Fruit fly (Drosophila melanogaster) whole organism, wandering third instar larva: ENCODE results near the gene Pi4KIIalpha.

Source experiments
- CG32264 ChIP-seq: fragments of 200-800 bp; sonication (Bioruptor generic); optimal IDR thresholded peaks from 2 replicates; lab custom pipeline; 2016; ENCODE audit warnings: missing biosample characterization, missing genetic modification characterization
- Dfd ChIP-seq: fragments of >200 bp; optimal IDR thresholded peaks from 2 replicates; lab custom pipeline; 2017; ENCODE audit warnings: missing biosample characterization, missing genetic modification characterization
- Dif ChIP-seq: fragments of 200-275, 200-300 bp; sonication (Bioruptor generic); optimal IDR thresholded peaks from 2 replicates; lab custom pipeline; 2018; ENCODE audit warnings: missing biosample characterization, missing genetic modification characterization; ENCODE audit not compliant: partially characterized antibody
- GATAd ChIP-seq: sonication (Bioruptor generic); optimal IDR thresholded peaks from 2 replicates; lab custom pipeline; 2016; ENCODE audit warnings: missing biosample characterization, missing genetic modification characterization
- HLH106 ChIP-seq: fragments of 200-800 bp; optimal IDR thresholded peaks from 3 replicates; lab custom pipeline; 2019; ENCODE audit warnings: missing biosample characterization, mild to moderate bottlenecking, missing genetic modification characterization, moderate library complexity
- Hnf4 ChIP-seq: fragments of 200-800 bp; sonication (Bioruptor generic); optimal IDR thresholded peaks from 2 replicates; lab custom pipeline; 2016; ENCODE audit warnings: missing biosample characterization, mild to moderate bottlenecking, missing genetic modification characterization
- Hr83 ChIP-seq: fragments of 200-300 bp; sonication (Bioruptor generic); optimal IDR thresholded peaks from 2 replicates; lab custom pipeline; 2016; ENCODE audit warnings: missing biosample characterization, mild to moderate bottlenecking, missing genetic modification characterization, moderate library complexity; ENCODE audit not compliant: poor library complexity, severe bottlenecking
- Jra ChIP-seq: sonication (Bioruptor generic); optimal IDR thresholded peaks from 2 replicates; lab custom pipeline; 2016; ENCODE audit warnings: missing biosample characterization, missing genetic modification characterization
- Mio ChIP-seq: sonication (Bioruptor generic); optimal IDR thresholded peaks from 2 replicates; lab custom pipeline; 2016; ENCODE audit warnings: missing biosample characterization, missing genetic modification characterization
- Myc ChIP-seq: fragments of >200 bp; optimal IDR thresholded peaks from 2 replicates; lab custom pipeline; 2017
- OdsH ChIP-seq: fragments of 200-800 bp; sonication (Bioruptor generic); optimal IDR thresholded peaks from 2 replicates; lab custom pipeline; 2016; ENCODE audit warnings: missing biosample characterization, mild to moderate bottlenecking, missing genetic modification characterization
- Rel ChIP-seq, 2 experiments: fragments of 200-800 bp; sonication (Bioruptor generic) in 1 of 2; optimal IDR thresholded peaks; 2 replicates in 1 of 2; 3 replicates in 1 of 2; lab custom pipeline; 2016 to 2019; ENCODE audit warnings: mild to moderate bottlenecking in 2 of 2, missing biosample characterization in 2 of 2, missing genetic modification characterization in 2 of 2, moderate library complexity in 1 of 2
- Sp1 ChIP-seq: fragments of 200-800 bp; sonication (Bioruptor generic); optimal IDR thresholded peaks from 3 replicates; lab custom pipeline; 2019; ENCODE audit warnings: missing biosample characterization, mild to moderate bottlenecking, missing genetic modification characterization, moderate library complexity
- Vsx2 ChIP-seq: fragments of 200-300, 225-300 bp; sonication (Bioruptor generic); optimal IDR thresholded peaks from 2 replicates; lab custom pipeline; 2018; ENCODE audit warnings: missing biosample characterization, missing genetic modification characterization; ENCODE audit not compliant: partially characterized antibody
- br ChIP-seq: fragments of 200-800 bp; sonication (Bioruptor generic); optimal IDR thresholded peaks from 2 replicates; lab custom pipeline; 2016; ENCODE audit warnings: missing biosample characterization, missing genetic modification characterization
- brk ChIP-seq: fragments of 200-800 bp; sonication (Bioruptor generic); optimal IDR thresholded peaks from 2 replicates; lab custom pipeline; 2016; ENCODE audit warnings: missing biosample characterization, mild to moderate bottlenecking, missing genetic modification characterization
- dl ChIP-seq, 2 experiments: fragments of 175-275, 200-275 bp in 1 of 2; fragments of 200-275 bp in 1 of 2; sonication (Bioruptor generic); optimal IDR thresholded peaks; lab custom pipeline; 2018; ENCODE audit warnings: mild to moderate bottlenecking in 2 of 2, missing biosample characterization in 2 of 2, missing genetic modification characterization in 2 of 2, moderate library complexity in 2 of 2; ENCODE audit not compliant: partially characterized antibody in 2 of 2, insufficient read depth in 1 of 2
- dmrt93B ChIP-seq: fragments of 200-800 bp; sonication (Bioruptor generic); optimal IDR thresholded peaks from 2 replicates; lab custom pipeline; 2018; ENCODE audit warnings: missing biosample characterization, mild to moderate bottlenecking, missing genetic modification characterization
- dsf ChIP-seq: sonication (Bioruptor generic); optimal IDR thresholded peaks from 2 replicates; lab custom pipeline; 2016; ENCODE audit warnings: missing biosample characterization, missing genetic modification characterization, borderline replicate concordance
- ey ChIP-seq: fragments of 200-800 bp; sonication (Bioruptor generic); optimal IDR thresholded peaks from 2 replicates; lab custom pipeline; 2016; ENCODE audit warnings: missing biosample characterization, missing genetic modification characterization
- foxo ChIP-seq, 2 experiments: fragments of 200-800 bp; sonication (Bioruptor generic); optimal IDR thresholded peaks; 2 replicates in 1 of 2; 3 replicates in 1 of 2; lab custom pipeline; 2016 to 2017; ENCODE audit warnings: missing biosample characterization in 2 of 2, missing genetic modification characterization in 2 of 2
- fru ChIP-seq: fragments of 200-800 bp; sonication (Bioruptor generic); optimal IDR thresholded peaks from 3 replicates; lab custom pipeline; 2016; ENCODE audit warnings: missing biosample characterization, mild to moderate bottlenecking, missing genetic modification characterization
- h ChIP-seq: fragments of 200-800 bp; sonication (Bioruptor generic); optimal IDR thresholded peaks from 3 replicates; lab custom pipeline; 2016; ENCODE audit warnings: missing biosample characterization, mild to moderate bottlenecking, missing genetic modification characterization
- jim ChIP-seq: fragments of 175-275, 200-325 bp; sonication (Bioruptor generic); optimal IDR thresholded peaks from 2 replicates; lab custom pipeline; 2016; ENCODE audit warnings: missing biosample characterization, mild to moderate bottlenecking, missing genetic modification characterization
- lola ChIP-seq: fragments of >200 bp; optimal IDR thresholded peaks from 2 replicates; lab custom pipeline; 2017; ENCODE audit warnings: missing biosample characterization, missing genetic modification characterization
- pan ChIP-seq: fragments of >200 bp; optimal IDR thresholded peaks from 2 replicates; lab custom pipeline; 2017
- psq ChIP-seq: fragments of 200-800 bp; sonication (Bioruptor generic); optimal IDR thresholded peaks from 3 replicates; lab custom pipeline; 2017; ENCODE audit warnings: missing biosample characterization, mild to moderate bottlenecking, missing genetic modification characterization, moderate library complexity
- rgr ChIP-seq: fragments of 200-800 bp; sonication (Bioruptor generic); optimal IDR thresholded peaks from 3 replicates; lab custom pipeline; 2016; ENCODE audit warnings: missing biosample characterization, mild to moderate bottlenecking, missing genetic modification characterization
- sage ChIP-seq: fragments of 200-800 bp; sonication (Bioruptor generic); optimal IDR thresholded peaks from 2 replicates; lab custom pipeline; 2016; ENCODE audit warnings: missing biosample characterization, mild to moderate bottlenecking, missing genetic modification characterization
- sv ChIP-seq: fragments of 200-800 bp; sonication (Bioruptor generic); optimal IDR thresholded peaks from 3 replicates; lab custom pipeline; 2016; ENCODE audit warnings: missing biosample characterization, missing genetic modification characterization
- tai ChIP-seq: sonication (Bioruptor generic); optimal IDR thresholded peaks from 2 replicates; lab custom pipeline; 2016; ENCODE audit warnings: missing biosample characterization, missing genetic modification characterization
- usp ChIP-seq: fragments of >200 bp; optimal IDR thresholded peaks from 2 replicates; lab custom pipeline; 2017; ENCODE audit warnings: missing biosample characterization, missing genetic modification characterization
- woc ChIP-seq: sonication (Bioruptor generic); optimal IDR thresholded peaks from 2 replicates; lab custom pipeline; 2016; ENCODE audit warnings: missing biosample characterization, mild to moderate bottlenecking, missing genetic modification characterization

Pi4KIIalpha gene

dm6 chr3R:5600361-5601043, 37.0 kb upstream of the Pi4KIIalpha start:
- TF ChIP-seq ey (no peak), Hr83 (GFP tag; lab: Kevin White, UChicago) (peak; percentile 71), h (peak; percentile 65), tai (GFP tag; lab: Kevin White, UChicago) (no peak), lola (GFP tag; lab: Kevin White, UChicago) (no peak), Jra (GFP tag; lab: Kevin White, UChicago) (no peak), jim (GFP tag; lab: Kevin White, UChicago) (no peak), dsf (GFP tag; lab: Kevin White, UChicago) (no peak), CG32264 (peak; percentile 50), GATAd (GFP tag; lab: Kevin White, UChicago) (no peak), brk (GFP tag; lab: Kevin White, UChicago) (peak; percentile 75), br (GFP tag; lab: Kevin White, UChicago) (peak; percentile 28), dl (GFP tag; optimal IDR thresholded peaks at IDR 0.05; lab: Kevin White, UChicago; ENCODE audit: insufficient read depth in 1 of 2, partially characterized antibody in 2 of 2) (peak; percentile 8 to 39), dmrt93B (no peak), foxo (GFP tag; optimal IDR thresholded peaks at IDR 0.05; lab: Kevin White, UChicago) (peak; percentile 10 to 71), Rel (GFP tag; optimal IDR thresholded peaks at IDR 0.05; lab: Kevin White, UChicago) (no peak), Rel (tag; optimal IDR thresholded peaks at IDR 0.05; lab: Kevin White, UChicago) (peak; percentile 64), sv (no peak), pan (lab: Kevin White, UChicago) (no peak), Dif (peak; percentile 64), psq (GFP tag; lab: Kevin White, UChicago) (peak; percentile 96), Mio (GFP tag; lab: Kevin White, UChicago) (no peak), Hnf4 (GFP tag; lab: Kevin White, UChicago) (peak; percentile 76), Dfd (no peak), sage (GFP tag; lab: Kevin White, UChicago) (no peak), Sp1 (peak; percentile 35), usp (GFP tag; lab: Kevin White, UChicago) (no peak), fru (GFP tag; lab: Kevin White, UChicago) (peak; percentile 1), HLH106 (tag; lab: Kevin White, UChicago) (no peak), Vsx2 (GFP tag; lab: Kevin White, UChicago) (no peak), rgr (GFP tag; lab: Kevin White, UChicago) (peak; percentile 52), Myc (lab: Kevin White, UChicago) (peak; percentile 22)

- TF ChIP-seq Myc (lab: Kevin White, UChicago) (peak; percentile 39), dl (GFP tag; optimal IDR thresholded peaks at IDR 0.05; lab: Kevin White, UChicago; ENCODE audit: insufficient read depth in 1 of 2, partially characterized antibody in 2 of 2) (peak in 1 of 2 experiments; percentile 56), woc (GFP tag; lab: Kevin White, UChicago) (peak; percentile 1), pan (lab: Kevin White, UChicago) (no peak), Dif (peak; percentile 6), br (GFP tag; lab: Kevin White, UChicago) (no peak), OdsH (peak; percentile 16), jim (GFP tag; lab: Kevin White, UChicago) (peak; percentile 55), lola (GFP tag; lab: Kevin White, UChicago) (no peak), psq (GFP tag; lab: Kevin White, UChicago) (no peak), Jra (GFP tag; lab: Kevin White, UChicago) (no peak), Rel (GFP tag; optimal IDR thresholded peaks at IDR 0.05; lab: Kevin White, UChicago) (no peak), Rel (tag; optimal IDR thresholded peaks at IDR 0.05; lab: Kevin White, UChicago) (no peak), Hr83 (GFP tag; lab: Kevin White, UChicago) (peak; percentile 27), Sp1 (no peak)
Measured at dm6 chr3R:5599521-5600360, 36.3 kb upstream of the Pi4KIIalpha start.
